Fruit fly (Drosophila melanogaster) whole organism, embryonic: Measurements from ENCODE around the gene CG10663.

ENCODE experiments used
- Adf1 ChIP-seq: fragments of 200-800 bp; sonication (Bioruptor generic); IDR thresholded peaks from 2 replicates; pipeline ENCODE4 v1.3.6; 2022; ENCODE audit warnings: missing biosample characterization, missing genetic modification characterization
- Bdp1 ChIP-seq: fragments of 200-800 bp; sonication (Bioruptor generic); optimal IDR thresholded peaks from 3 replicates; lab custom pipeline; 2016; ENCODE audit warnings: missing biosample characterization, missing genetic modification characterization
- Blimp-1 ChIP-seq: fragments of 200-800 bp; sonication (Bioruptor generic); optimal IDR thresholded peaks from 3 replicates; lab custom pipeline; 2018; ENCODE audit warnings: missing biosample characterization, missing genetic modification characterization, mild to moderate bottlenecking, moderate library complexity, missing genetic modification reagents
- CG10321 ChIP-seq: fragments of 200-800 bp; sonication (Bioruptor generic); IDR thresholded peaks from 2 replicates; pipeline ENCODE4 v1.3.6; 2022; ENCODE audit warnings: missing biosample characterization, missing genetic modification characterization
- CG10543 ChIP-seq: fragments of 200-800 bp; sonication (Bioruptor generic); optimal IDR thresholded peaks from 3 replicates; lab custom pipeline; 2017; ENCODE audit warnings: missing biosample characterization, mild to moderate bottlenecking, missing genetic modification characterization, moderate library complexity
- CG11456 ChIP-seq: fragments of 200-800 bp; sonication (Bioruptor generic); IDR thresholded peaks from 3 replicates; pipeline ENCODE4 v1.3.6; 2022; ENCODE audit warnings: missing biosample characterization, missing genetic modification characterization
- CG11723 ChIP-seq: fragments of 200-800 bp; sonication (Bioruptor generic); optimal IDR thresholded peaks from 2 replicates; lab custom pipeline; 2017; ENCODE audit warnings: missing biosample characterization, mild to moderate bottlenecking, missing genetic modification characterization
- CG12071 ChIP-seq: fragments of 200-800 bp; sonication (Bioruptor generic); optimal IDR thresholded peaks from 3 replicates; lab custom pipeline; 2018; ENCODE audit warnings: missing biosample characterization, mild to moderate bottlenecking, missing genetic modification characterization
- CG13287 ChIP-seq: fragments of 200-800 bp; sonication (Bioruptor generic); IDR thresholded peaks from 2 replicates; pipeline ENCODE4 v1.3.6; 2022; ENCODE audit warnings: missing biosample characterization, missing genetic modification characterization; ENCODE audit not compliant: partially characterized antibody
- CG15601 ChIP-seq: fragments of 200-800 bp; sonication (Bioruptor generic); optimal IDR thresholded peaks from 3 replicates; lab custom pipeline; 2019; ENCODE audit warnings: missing biosample characterization, mild to moderate bottlenecking, missing genetic modification characterization, moderate library complexity
- CG1602 ChIP-seq: fragments of 200-800 bp; sonication (Bioruptor generic); optimal IDR thresholded peaks from 3 replicates; lab custom pipeline; 2016; ENCODE audit warnings: missing biosample characterization, missing genetic modification characterization
- CG16813 ChIP-seq: fragments of 200-800 bp; sonication (Bioruptor generic); IDR thresholded peaks from 3 replicates; pipeline ENCODE4 v1.3.6; 2022; ENCODE audit warnings: missing biosample characterization, missing genetic modification characterization; ENCODE audit not compliant: partially characterized antibody
- CG1832 ChIP-seq: fragments of 200-800 bp; sonication (Bioruptor generic); optimal IDR thresholded peaks from 2 replicates; lab custom pipeline; 2017; ENCODE audit warnings: missing biosample characterization, mild to moderate bottlenecking, missing genetic modification characterization, inconsistent platforms
- CG31441 ChIP-seq: fragments of 200-800 bp; sonication (Bioruptor generic); IDR thresholded peaks from 2 replicates; pipeline ENCODE4 v1.3.6; 2022; ENCODE audit warnings: missing biosample characterization, missing genetic modification characterization
- CG8478 ChIP-seq: fragments of >200 bp; optimal IDR thresholded peaks from 2 replicates; lab custom pipeline; 2018
- CG9727 ChIP-seq: fragments of 200-800 bp; sonication (Bioruptor generic); optimal IDR thresholded peaks from 3 replicates; lab custom pipeline; 2017; ENCODE audit warnings: missing biosample characterization, mild to moderate bottlenecking, missing genetic modification characterization
- Dref ChIP-seq: fragments of 200-800 bp; sonication (Bioruptor generic); IDR thresholded peaks from 2 replicates; pipeline ENCODE4 v1.3.6; 2022; ENCODE audit warnings: missing biosample characterization, missing genetic modification characterization
- HLH4C ChIP-seq: fragments of 200-800 bp; sonication (Bioruptor generic); IDR thresholded peaks from 3 replicates; pipeline ENCODE4 v1.3.6; 2022; ENCODE audit warnings: missing biosample characterization, missing genetic modification characterization; ENCODE audit not compliant: partially characterized antibody
- HLH54F ChIP-seq: fragments of 200-800 bp; sonication (Bioruptor generic); optimal IDR thresholded peaks from 3 replicates; lab custom pipeline; 2016; ENCODE audit warnings: missing biosample characterization, missing genetic modification characterization
- Nf-YA ChIP-seq: fragments of 200-800 bp; sonication (Bioruptor generic); IDR thresholded peaks from 2 replicates; pipeline ENCODE4 v1.3.6; 2022; ENCODE audit warnings: missing biosample characterization, missing genetic modification characterization
- Nf-YB ChIP-seq: fragments of 200-800 bp; sonication (Bioruptor generic); optimal IDR thresholded peaks from 3 replicates; lab custom pipeline; 2019; ENCODE audit warnings: missing biosample characterization, mild to moderate bottlenecking, missing genetic modification characterization, moderate library complexity
- Nf-YC ChIP-seq: fragments of 200-800 bp; optimal IDR thresholded peaks from 3 replicates; lab custom pipeline; 2019; ENCODE audit warnings: missing biosample characterization, mild to moderate bottlenecking, missing genetic modification characterization, moderate library complexity
- Scr ChIP-seq: fragments of 200-800 bp; sonication (Bioruptor generic); IDR thresholded peaks from 2 replicates; pipeline ENCODE4 v1.3.6; 2022; ENCODE audit warnings: missing biosample characterization, missing genetic modification characterization; ENCODE audit not compliant: partially characterized antibody
- abd-A ChIP-seq: fragments of 200-800 bp; sonication (Bioruptor generic); optimal IDR thresholded peaks from 3 replicates; lab custom pipeline; 2019; ENCODE audit warnings: missing biosample characterization, mild to moderate bottlenecking, missing genetic modification characterization, moderate library complexity
- chinmo ChIP-seq: fragments of 200-800 bp; sonication (Bioruptor generic); IDR thresholded peaks from 4 replicates; pipeline ENCODE4 v1.3.6; 2022; ENCODE audit warnings: missing biosample characterization, missing genetic modification characterization; ENCODE audit not compliant: partially characterized antibody
- chm ChIP-seq: fragments of 200-800 bp; sonication (Bioruptor generic); IDR thresholded peaks from 2 replicates; pipeline ENCODE4 v1.3.6; 2022; ENCODE audit warnings: missing biosample characterization, missing genetic modification characterization
- crc ChIP-seq: fragments of 200-800 bp; sonication (Bioruptor generic); optimal IDR thresholded peaks from 2 replicates; lab custom pipeline; 2016; ENCODE audit warnings: missing biosample characterization, missing genetic modification characterization
- crol ChIP-seq: fragments of 200-800 bp; sonication (Bioruptor generic); IDR thresholded peaks from 2 replicates; pipeline ENCODE4 v1.3.6; 2022; ENCODE audit warnings: missing biosample characterization, missing genetic modification characterization
- crp ChIP-seq, 2 experiments: fragments of 200-800 bp; sonication (Bioruptor generic); optimal IDR thresholded peaks; 2 replicates in 1 of 2; 3 replicates in 1 of 2; lab custom pipeline; 2017; ENCODE audit warnings: missing biosample characterization in 2 of 2, missing genetic modification characterization in 2 of 2, mild to moderate bottlenecking in 1 of 2, moderate library complexity in 1 of 2
- ewg ChIP-seq: fragments of 200-800 bp; sonication (Bioruptor generic); optimal IDR thresholded peaks from 3 replicates; lab custom pipeline; 2017; ENCODE audit warnings: mild to moderate bottlenecking, missing biosample characterization, missing genetic modification reagents, missing genetic modification characterization
- grn ChIP-seq: fragments of 200-800 bp; sonication (Bioruptor generic); optimal IDR thresholded peaks from 3 replicates; lab custom pipeline; 2017; ENCODE audit warnings: missing biosample characterization, missing genetic modification characterization
- insv ChIP-seq, 2 experiments: fragments of 200-800 bp; sonication (Bioruptor generic); optimal IDR thresholded peaks; 3 replicates each; lab custom pipeline; 2016 to 2018; ENCODE audit warnings: missing biosample characterization in 2 of 2, missing genetic modification characterization in 2 of 2
- knrl ChIP-seq: fragments of 200-800 bp; sonication (Bioruptor generic); IDR thresholded peaks from 3 replicates; pipeline ENCODE4 v1.3.6; 2022; ENCODE audit warnings: missing biosample characterization, missing genetic modification characterization; ENCODE audit not compliant: partially characterized antibody
- pan ChIP-seq, 4 experiments: fragments of >200 bp in 3 of 4; fragments of 200-800 bp in 1 of 4; sonication (Bioruptor generic) in 1 of 4; optimal IDR thresholded peaks in 3 of 4; IDR thresholded peaks in 1 of 4; 2 replicates each; pipeline versions ENCODE4 v1.3.6 to Lab custom; 2017 to 2022; ENCODE audit warnings: missing biosample characterization in 2 of 4, missing genetic modification characterization in 2 of 4, mixed read lengths in 1 of 4
- peb ChIP-seq: fragments of 200-800 bp; sonication (Bioruptor generic); IDR thresholded peaks from 2 replicates; pipeline ENCODE4 v1.3.6; 2022; ENCODE audit warnings: missing biosample characterization, missing genetic modification characterization
- phol ChIP-seq: fragments of 200-800 bp; sonication (Bioruptor generic); optimal IDR thresholded peaks from 3 replicates; lab custom pipeline; 2018; ENCODE audit warnings: missing biosample characterization, mild to moderate bottlenecking, missing genetic modification characterization, moderate library complexity
- pros ChIP-seq: fragments of 200-800 bp; sonication (Bioruptor generic); optimal IDR thresholded peaks from 3 replicates; lab custom pipeline; 2019; ENCODE audit warnings: missing biosample characterization, mild to moderate bottlenecking, missing genetic modification characterization, moderate library complexity
- sqz ChIP-seq: fragments of 200-800 bp; sonication (Bioruptor generic); optimal IDR thresholded peaks from 3 replicates; lab custom pipeline; 2018; ENCODE audit warnings: missing biosample characterization, mild to moderate bottlenecking, missing genetic modification characterization
- sr ChIP-seq: fragments of 200-800 bp; sonication (Bioruptor generic); IDR thresholded peaks from 3 replicates; pipeline ENCODE4 v1.3.6; 2022; ENCODE audit warnings: missing biosample characterization, missing genetic modification characterization
- stc ChIP-seq: fragments of 200-800 bp; sonication (Bioruptor generic); IDR thresholded peaks from 2 replicates; pipeline ENCODE4 v1.3.6; 2022; ENCODE audit warnings: missing biosample characterization, missing genetic modification characterization
- sug ChIP-seq: fragments of 200-800 bp; optimal IDR thresholded peaks from 2 replicates; lab custom pipeline; 2019; ENCODE audit warnings: missing biosample characterization, mild to moderate bottlenecking, missing genetic modification characterization, moderate library complexity
- tll ChIP-seq, 2 experiments: fragments of 200-800 bp in 1 of 2; fragments of >200 bp in 1 of 2; sonication (Bioruptor generic) in 1 of 2; optimal IDR thresholded peaks; 2 replicates each; lab custom pipeline; 2017 to 2019; ENCODE audit warnings: missing biosample characterization in 2 of 2, missing genetic modification characterization in 2 of 2, mild to moderate bottlenecking in 1 of 2, moderate library complexity in 1 of 2
- vnd ChIP-seq: fragments of 200-800 bp; sonication (Bioruptor generic); IDR thresholded peaks from 3 replicates; pipeline ENCODE4 v1.3.6; 2022; ENCODE audit warnings: missing biosample characterization, missing genetic modification characterization; ENCODE audit not compliant: partially characterized antibody
- yki ChIP-seq: fragments of >200 bp; optimal IDR thresholded peaks from 3 replicates; lab custom pipeline; 2018
- z ChIP-seq: fragments of 200-800 bp; sonication (Bioruptor generic); IDR thresholded peaks from 3 replicates; pipeline ENCODE4 v1.3.6; 2022; ENCODE audit warnings: missing biosample characterization, missing genetic modification characterization
- zen ChIP-seq: fragments of 200-800 bp; sonication (Bioruptor generic); optimal IDR thresholded peaks from 3 replicates; lab custom pipeline; 2018; ENCODE audit warnings: missing biosample characterization, mild to moderate bottlenecking, missing genetic modification characterization, moderate library complexity

CG10663 gene

dm6 chr3L:12434432-12434831 lies 50.4 kb downstream of the CG10663 start (continued):
- TF ChIP-seq insv (GFP tag; optimal IDR thresholded peaks at IDR 0.05; lab: Kevin White, UChicago) = no peak
- TF ChIP-seq crc = no peak
- no peak for TF ChIP-seq CG12071
- peak; percentile 20 for TF ChIP-seq Blimp-1 (GFP tag; lab: Kevin White, UChicago)
- no peak for TF ChIP-seq CG31441 (GFP tag; lab: Robert Waterston, UW)
- TF ChIP-seq sug (tag; lab: Kevin White, UChicago) = no peak
- TF ChIP-seq crol (GFP tag; lab: Robert Waterston, UW) = peak; percentile 95
- no peak for TF ChIP-seq CG16813 (GFP tag; lab: Robert Waterston, UW)
- TF ChIP-seq knrl (GFP tag; lab: Robert Waterston, UW) = peak; percentile 39; the same call in 1 of the 3 replicates
- no peak for TF ChIP-seq sr (GFP tag; lab: Robert Waterston, UW)
- no peak for TF ChIP-seq CG10543 (GFP tag; lab: Kevin White, UChicago)
- TF ChIP-seq CG11723 (GFP tag; lab: Kevin White, UChicago) = no peak
- TF ChIP-seq CG1832 (GFP tag; lab: Kevin White, UChicago) = peak; percentile 95
- peak; percentile 100 for TF ChIP-seq z (GFP tag; lab: Robert Waterston, UW)
- TF ChIP-seq CG9727 (GFP tag; lab: Kevin White, UChicago) = no peak
- TF ChIP-seq Adf1 (GFP tag; lab: Robert Waterston, UW) = peak; percentile 51; the same call in 1 of the 2 replicates
- TF ChIP-seq yki (lab: Kevin White, UChicago) = no peak
- TF ChIP-seq pros (GFP tag; lab: Kevin White, UChicago) = no peak
- TF ChIP-seq CG15601 (tag; lab: Kevin White, UChicago) = no peak
- TF ChIP-seq Dref (GFP tag; lab: Robert Waterston, UW) = no peak
- no peak for TF ChIP-seq CG1602 (GFP tag; lab: Kevin White, UChicago)
- no peak for TF ChIP-seq peb (GFP tag; lab: Robert Waterston, UW)
- TF ChIP-seq CG13287 (GFP tag; lab: Robert Waterston, UW) = peak; percentile 50; the same call in 1 of the 2 replicates
- 0 out of 2 replicates have a peak, but pooled peaks have one; percentile 17 for TF ChIP-seq stc (GFP tag; lab: Robert Waterston, UW)
- TF ChIP-seq Scr (GFP tag; lab: Robert Waterston, UW) = peak; percentile 48; the same call in 1 of the 2 replicates
- TF ChIP-seq HLH54F (GFP tag; lab: Kevin White, UChicago) = no peak
- no peak for TF ChIP-seq CG11456 (GFP tag; lab: Robert Waterston, UW)
- peak; percentile 95 for TF ChIP-seq chinmo (GFP tag; lab: Robert Waterston, UW)

dm6 chr3L:12433710-12434109 lies 51.1 kb downstream of the CG10663 start:
- TF ChIP-seq zen = peak; percentile 45
- no peak for TF ChIP-seq grn (GFP tag; lab: Kevin White, UChicago)
- no peak for TF ChIP-seq sqz (GFP tag; lab: Kevin White, UChicago)
- peak; percentile 83 for TF ChIP-seq CG8478 (lab: Kevin White, UChicago)
- no peak for TF ChIP-seq crp (GFP tag; optimal IDR thresholded peaks at IDR 0.05; lab: Kevin White, UChicago)
- no peak for TF ChIP-seq Bdp1 (GFP tag; lab: Kevin White, UChicago)
- no peak for TF ChIP-seq phol (tag; lab: Kevin White, UChicago)
- 0 out of 3 replicates have a peak, but pooled peaks have one; percentile 25 for TF ChIP-seq HLH4C (GFP tag; lab: Robert Waterston, UW)
- peak; percentile 86 for TF ChIP-seq z (GFP tag; lab: Robert Waterston, UW)
- 0 out of 2 replicates have a peak, but pooled peaks have one; percentile 16 for TF ChIP-seq crol (GFP tag; lab: Robert Waterston, UW)
- TF ChIP-seq Nf-YA = 0 out of 2 replicates have a peak, but pooled peaks have one; percentile 10
- peak; percentile 82 for TF ChIP-seq ewg (GFP tag; lab: Kevin White, UChicago)
- peak; percentile 96 for TF ChIP-seq Nf-YC (tag; lab: Kevin White, UChicago)
- 0 out of 3 replicates have a peak, but pooled peaks have one; percentile 21 for TF ChIP-seq vnd
- no peak for TF ChIP-seq pan (optimal IDR thresholded peaks at IDR 0.05; lab: Kevin White, UChicago)
- TF ChIP-seq pan (GFP tag; optimal IDR thresholded peaks at IDR 0.05 in 1 of 2, IDR thresholded peaks at IDR 0.05 in 1 of 2) = peak in 1 of 2 experiments; percentile 9
- TF ChIP-seq chm (GFP tag; lab: Robert Waterston, UW) = 0 out of 2 replicates have a peak, but pooled peaks have one; percentile 28
- peak; percentile 95 for TF ChIP-seq Nf-YB
- peak; percentile 89 for TF ChIP-seq CG10321
- TF ChIP-seq abd-A = peak; percentile 17
- peak in 1 of 2 experiments; percentile 10 for TF ChIP-seq tll (GFP tag; optimal IDR thresholded peaks at IDR 0.05; lab: Kevin White, UChicago)
- peak; percentile 75 for TF ChIP-seq CG1832 (GFP tag; lab: Kevin White, UChicago)
